Fruit fly (Drosophila melanogaster) whole organism: ENCODE measurements around the gene CecA1.

Experiments
- CG8478 ChIP-seq: fragments of >200 bp; optimal IDR thresholded peaks from 2 replicates; lab custom pipeline; 2018; ENCODE audit warnings: inconsistent platforms
- Dll ChIP-seq: fragments of >200 bp; optimal IDR thresholded peaks from 2 replicates; lab custom pipeline; 2017
- EcR ChIP-seq, 2 experiments: fragments of >200 bp; optimal IDR thresholded peaks; 2 replicates each; lab custom pipeline; 2017; ENCODE audit warnings: missing biosample characterization in 2 of 2, missing genetic modification characterization in 2 of 2, missing genetic modification reagents in 2 of 2
- pan ChIP-seq: fragments of >200 bp; optimal IDR thresholded peaks from 2 replicates; lab custom pipeline; 2017
- psq ChIP-seq: fragments of >200 bp; optimal IDR thresholded peaks from 2 replicates; lab custom pipeline; 2017

DNA sequence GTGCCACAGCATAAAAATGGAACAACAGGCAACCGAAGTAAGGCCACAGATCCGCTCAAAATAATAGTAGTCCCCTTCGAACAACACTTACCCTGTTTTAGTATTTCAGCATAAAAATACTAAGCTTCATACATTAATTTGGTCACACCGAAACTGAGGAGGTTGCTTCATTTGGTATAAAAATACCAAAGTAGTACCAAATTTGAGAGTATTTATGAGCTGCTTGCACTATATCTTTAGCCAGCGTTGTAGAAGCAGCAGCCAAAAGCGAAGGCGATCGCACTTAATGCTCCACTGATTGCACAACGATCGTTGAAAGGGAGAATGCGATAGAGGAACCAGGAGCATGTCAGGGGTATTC is 48.3 kb downstream of the CecA1 start:
- TF ChIP-seq Dll (lab: Kevin White, UChicago) (no peak), pan (no peak), CG8478 (lab: Kevin White, UChicago) (no peak), psq (lab: Kevin White, UChicago) (no peak), EcR (GFP tag; optimal IDR thresholded peaks at IDR 0.05; lab: Kevin White, UChicago) (no peak)
